Fruit fly (Drosophila melanogaster) whole organism, embryonic: ENCODE measurements around the gene CG10959.
A peak's percentile ranks its signal among the peaks of the same experiment; 100 is the strongest.

Experiments
- Adf1 ChIP-seq: fragments of 200-800 bp; sonication (Bioruptor generic); IDR thresholded peaks from 2 replicates; pipeline ENCODE4 v1.3.6; 2022; ENCODE audit warnings: missing biosample characterization, missing genetic modification characterization
- Bgb ChIP-seq: fragments of 200-800 bp; sonication (Bioruptor generic); IDR thresholded peaks from 2 replicates; pipeline ENCODE4 v1.3.6; 2022; ENCODE audit warnings: missing biosample characterization, missing genetic modification characterization; ENCODE audit not compliant: partially characterized antibody
- CG10654 ChIP-seq: fragments of 200-800 bp; sonication (Bioruptor generic); optimal IDR thresholded peaks from 2 replicates; lab custom pipeline; 2016; ENCODE audit warnings: missing biosample characterization, missing genetic modification characterization
- CG11093 ChIP-seq: fragments of 200-800 bp; sonication (Bioruptor generic); IDR thresholded peaks from 3 replicates; pipeline ENCODE4 v1.3.6; 2022; ENCODE audit warnings: missing biosample characterization, missing genetic modification characterization
- CG11504 ChIP-seq: fragments of 200-800 bp; sonication (Bioruptor generic); optimal IDR thresholded peaks from 3 replicates; lab custom pipeline; 2019; ENCODE audit warnings: missing biosample characterization, mild to moderate bottlenecking, missing genetic modification characterization, moderate library complexity
- CG12236 ChIP-seq: fragments of 200-800 bp; sonication (Bioruptor generic); optimal IDR thresholded peaks from 2 replicates; lab custom pipeline; 2016; ENCODE audit warnings: missing biosample characterization, missing genetic modification characterization
- CG13123 ChIP-seq: fragments of 200-800 bp; sonication (Bioruptor generic); optimal IDR thresholded peaks from 2 replicates; lab custom pipeline; 2016; ENCODE audit warnings: missing biosample characterization, missing genetic modification characterization
- CG13287 ChIP-seq: fragments of 200-800 bp; sonication (Bioruptor generic); IDR thresholded peaks from 2 replicates; pipeline ENCODE4 v1.3.6; 2022; ENCODE audit warnings: missing biosample characterization, missing genetic modification characterization; ENCODE audit not compliant: partially characterized antibody
- CG13624 ChIP-seq: fragments of 200-800 bp; sonication (Bioruptor generic); optimal IDR thresholded peaks from 2 replicates; lab custom pipeline; 2016; ENCODE audit warnings: missing biosample characterization, missing genetic modification characterization
- CG14014 ChIP-seq: fragments of 200-800 bp; sonication (Bioruptor generic); IDR thresholded peaks from 2 replicates; pipeline ENCODE4 v1.3.6; 2022; ENCODE audit warnings: missing biosample characterization, missing genetic modification characterization
- CG15073 ChIP-seq: fragments of 200-800 bp; sonication (Bioruptor generic); optimal IDR thresholded peaks from 2 replicates; lab custom pipeline; 2016; ENCODE audit warnings: missing biosample characterization, missing genetic modification characterization
- CG15514 ChIP-seq: fragments of 200-800 bp; sonication (Bioruptor generic); optimal IDR thresholded peaks from 3 replicates; lab custom pipeline; 2017; ENCODE audit warnings: missing biosample characterization, missing genetic modification characterization, mild to moderate bottlenecking, moderate library complexity, missing genetic modification reagents
- CG17361 ChIP-seq: fragments of 200-800 bp; sonication (Bioruptor generic); IDR thresholded peaks from 3 replicates; pipeline ENCODE4 v1.3.6; 2022; ENCODE audit warnings: missing biosample characterization, missing genetic modification characterization
- CG18599 ChIP-seq: fragments of 200-800 bp; sonication (Bioruptor generic); optimal IDR thresholded peaks from 3 replicates; lab custom pipeline; 2017; ENCODE audit warnings: missing biosample characterization, missing genetic modification characterization, mild to moderate bottlenecking, moderate library complexity, missing genetic modification reagents
- CG2199 ChIP-seq: fragments of 200-800 bp; sonication (Bioruptor generic); IDR thresholded peaks from 3 replicates; pipeline ENCODE4 v1.3.6; 2022; ENCODE audit warnings: missing biosample characterization, missing genetic modification characterization
- CG3163 ChIP-seq: fragments of 200-800 bp; sonication (Bioruptor generic); optimal IDR thresholded peaks from 3 replicates; lab custom pipeline; 2016; ENCODE audit warnings: missing biosample characterization, missing genetic modification characterization
- CG3995 ChIP-seq: fragments of 200-800 bp; sonication (Bioruptor generic); optimal IDR thresholded peaks from 3 replicates; lab custom pipeline; 2016; ENCODE audit warnings: missing biosample characterization, missing genetic modification characterization
- CG4854 ChIP-seq: fragments of 200-800 bp; sonication (Bioruptor generic); optimal IDR thresholded peaks from 2 replicates; lab custom pipeline; 2016; ENCODE audit warnings: missing biosample characterization, missing genetic modification characterization, inconsistent platforms
- CG6654 ChIP-seq: fragments of 200-800 bp; sonication (Bioruptor generic); optimal IDR thresholded peaks from 2 replicates; lab custom pipeline; 2017; ENCODE audit warnings: missing biosample characterization, mild to moderate bottlenecking, missing genetic modification characterization
- CG6791 ChIP-seq: fragments of 200-800 bp; sonication (Bioruptor generic); IDR thresholded peaks from 3 replicates; pipeline ENCODE4 v1.3.6; 2022; ENCODE audit warnings: missing biosample characterization, missing genetic modification characterization; ENCODE audit not compliant: partially characterized antibody
- CG9437 ChIP-seq: fragments of 200-800 bp; sonication (Bioruptor generic); optimal IDR thresholded peaks from 2 replicates; lab custom pipeline; 2018; ENCODE audit warnings: missing biosample characterization, mild to moderate bottlenecking, missing genetic modification characterization
- Deaf1 ChIP-seq: fragments of 200-800 bp; optimal IDR thresholded peaks from 3 replicates; lab custom pipeline; 2019; ENCODE audit warnings: missing biosample characterization, mild to moderate bottlenecking, missing genetic modification characterization, moderate library complexity
- Fer1 ChIP-seq: fragments of 200-800 bp; sonication (Bioruptor generic); optimal IDR thresholded peaks from 2 replicates; lab custom pipeline; 2017; ENCODE audit warnings: missing biosample characterization, mild to moderate bottlenecking, missing genetic modification characterization
- HLH4C ChIP-seq: fragments of 200-800 bp; sonication (Bioruptor generic); IDR thresholded peaks from 3 replicates; pipeline ENCODE4 v1.3.6; 2022; ENCODE audit warnings: missing biosample characterization, missing genetic modification characterization; ENCODE audit not compliant: partially characterized antibody
- Hmr ChIP-seq: fragments of 200-800 bp; sonication (Bioruptor generic); optimal IDR thresholded peaks from 3 replicates; lab custom pipeline; 2017; ENCODE audit warnings: mild to moderate bottlenecking, missing biosample characterization, missing genetic modification reagents, missing genetic modification characterization
- Jarid2 ChIP-seq: fragments of 200-800 bp; sonication (Bioruptor generic); optimal IDR thresholded peaks from 3 replicates; lab custom pipeline; 2017; ENCODE audit warnings: mild to moderate bottlenecking, missing biosample characterization, missing genetic modification reagents, missing genetic modification characterization
- Myb ChIP-seq: fragments of 200-800 bp; sonication (Bioruptor generic); optimal IDR thresholded peaks from 2 replicates; lab custom pipeline; 2016; ENCODE audit warnings: missing biosample characterization, missing genetic modification characterization
- NFAT ChIP-seq: fragments of 200-800 bp; sonication (Bioruptor generic); IDR thresholded peaks from 2 replicates; pipeline ENCODE4 v1.3.6; 2022; ENCODE audit warnings: missing biosample characterization, missing genetic modification characterization
- Side ChIP-seq: fragments of 200-800 bp; sonication (Bioruptor generic); optimal IDR thresholded peaks from 2 replicates; lab custom pipeline; 2016; ENCODE audit warnings: missing biosample characterization, missing genetic modification characterization
- Sin3A ChIP-seq: fragments of >200 bp; optimal IDR thresholded peaks from 2 replicates; lab custom pipeline; 2018
- Six4 ChIP-seq: fragments of 200-800 bp; sonication (Bioruptor generic); optimal IDR thresholded peaks from 2 replicates; lab custom pipeline; 2016; ENCODE audit warnings: missing biosample characterization, missing genetic modification characterization
- Sry-β ChIP-seq: fragments of 200-800 bp; sonication (Bioruptor generic); optimal IDR thresholded peaks from 2 replicates; lab custom pipeline; 2018; ENCODE audit warnings: missing biosample characterization, mild to moderate bottlenecking, missing genetic modification characterization, moderate library complexity
- Trl ChIP-seq, 3 experiments: fragments of >200 bp in 2 of 3; fragments of 200-800 bp in 1 of 3; sonication (Bioruptor generic) in 1 of 3; optimal IDR thresholded peaks; 2 replicates in 1 of 3; 3 replicates in 2 of 3; lab custom pipeline; 2016 to 2017; ENCODE audit warnings: missing biosample characterization in 1 of 3, missing genetic modification characterization in 1 of 3
- amos ChIP-seq: fragments of 200-800 bp; sonication (Bioruptor generic); IDR thresholded peaks from 2 replicates; pipeline ENCODE4 v1.3.6; 2022; ENCODE audit warnings: missing biosample characterization, missing genetic modification characterization; ENCODE audit not compliant: partially characterized antibody
- ap ChIP-seq: fragments of 200-800 bp; sonication (Bioruptor generic); IDR thresholded peaks from 2 replicates; pipeline ENCODE4 v1.3.6; 2022; ENCODE audit warnings: missing biosample characterization, missing genetic modification characterization
- ase ChIP-seq: fragments of 200-800 bp; sonication (Bioruptor generic); IDR thresholded peaks from 3 replicates; pipeline ENCODE4 v1.3.6; 2022; ENCODE audit warnings: missing biosample characterization, missing genetic modification characterization
- cad ChIP-seq: fragments of >200 bp; optimal IDR thresholded peaks from 2 replicates; lab custom pipeline; 2017; ENCODE audit warnings: missing biosample characterization, missing genetic modification characterization
- chinmo ChIP-seq: fragments of 200-800 bp; sonication (Bioruptor generic); IDR thresholded peaks from 4 replicates; pipeline ENCODE4 v1.3.6; 2022; ENCODE audit warnings: missing biosample characterization, missing genetic modification characterization; ENCODE audit not compliant: partially characterized antibody
- en ChIP-seq: fragments of 200-800 bp; sonication (Bioruptor generic); optimal IDR thresholded peaks from 2 replicates; lab custom pipeline; 2016; ENCODE audit warnings: missing biosample characterization, missing genetic modification characterization
- eyg ChIP-seq: fragments of 200-800 bp; sonication (Bioruptor generic); optimal IDR thresholded peaks from 3 replicates; lab custom pipeline; 2016; ENCODE audit warnings: missing biosample characterization, missing genetic modification characterization
- lola ChIP-seq, 3 experiments: fragments of >200 bp in 2 of 3; fragments of 200-800 bp in 1 of 3; sonication (Bioruptor generic) in 1 of 3; optimal IDR thresholded peaks; 2 replicates each; lab custom pipeline; 2017 to 2019; ENCODE audit warnings: missing biosample characterization in 3 of 3, missing genetic modification characterization in 3 of 3, mild to moderate bottlenecking in 1 of 3, moderate library complexity in 1 of 3
- lov ChIP-seq, 2 experiments: fragments of 200-800 bp in 1 of 2; fragments of >200 bp in 1 of 2; sonication (Bioruptor generic) in 1 of 2; IDR thresholded peaks in 1 of 2; optimal IDR thresholded peaks in 1 of 2; 2 replicates in 1 of 2; 3 replicates in 1 of 2; pipeline versions ENCODE4 v1.3.6 to Lab custom; 2017 to 2022; ENCODE audit warnings: missing biosample characterization in 1 of 2, missing genetic modification characterization in 1 of 2
- nerfin-2 ChIP-seq: fragments of 200-800 bp; sonication (Bioruptor generic); IDR thresholded peaks from 2 replicates; pipeline ENCODE4 v1.3.6; 2022; ENCODE audit warnings: missing biosample characterization, missing genetic modification characterization; ENCODE audit not compliant: partially characterized antibody
- onecut ChIP-seq: fragments of 200-800 bp; sonication (Bioruptor generic); IDR thresholded peaks from 2 replicates; pipeline ENCODE4 v1.3.6; 2022; ENCODE audit warnings: missing biosample characterization, missing genetic modification characterization
- otp ChIP-seq: fragments of 200-800 bp; sonication (Bioruptor generic); IDR thresholded peaks from 3 replicates; pipeline ENCODE4, ENCODE4 v1.3.6; 2022; ENCODE audit warnings: missing biosample characterization, missing genetic modification characterization
- phol ChIP-seq: fragments of 200-800 bp; sonication (Bioruptor generic); optimal IDR thresholded peaks from 3 replicates; lab custom pipeline; 2018; ENCODE audit warnings: missing biosample characterization, mild to moderate bottlenecking, missing genetic modification characterization, moderate library complexity
- run ChIP-seq: fragments of 200-800 bp; sonication (Bioruptor generic); optimal IDR thresholded peaks from 3 replicates; lab custom pipeline; 2018; ENCODE audit warnings: missing biosample characterization, mild to moderate bottlenecking, missing genetic modification characterization
- shn ChIP-seq: fragments of 200-800 bp; sonication (Bioruptor generic); optimal IDR thresholded peaks from 3 replicates; lab custom pipeline; 2016; ENCODE audit warnings: missing biosample characterization, missing genetic modification characterization

CG10959 gene

dm6 chrX:8193017-8193556, 44.5 kb downstream of the CG10959 start (continued):
- TF ChIP-seq otp (GFP tag; lab: Robert Waterston, UW): no peak
- TF ChIP-seq CG11093 (GFP tag; lab: Robert Waterston, UW): 0 out of 3 replicates have a peak, but pooled peaks have one; percentile 29
- no peak for TF ChIP-seq shn (GFP tag; lab: Kevin White, UChicago)
- no peak for TF ChIP-seq CG4854 (GFP tag; lab: Kevin White, UChicago)
- no peak for TF ChIP-seq phol (tag; lab: Kevin White, UChicago)
- no peak for TF ChIP-seq Hmr (GFP tag; lab: Kevin White, UChicago)
- peak; percentile 97 for TF ChIP-seq chinmo (GFP tag; lab: Robert Waterston, UW)
- TF ChIP-seq ap (GFP tag; lab: Robert Waterston, UW): no peak
- TF ChIP-seq CG13287 (GFP tag; lab: Robert Waterston, UW): peak; percentile 34; the same call in 1 of the 2 replicates
- TF ChIP-seq lola (GFP tag; optimal IDR thresholded peaks at IDR 0.05; lab: Kevin White, UChicago): no peak
- peak; percentile 52 for TF ChIP-seq CG15514 (GFP tag; lab: Kevin White, UChicago)
- peak; percentile 33; the same call in 1 of the 2 replicates for TF ChIP-seq NFAT (GFP tag; lab: Robert Waterston, UW)
- TF ChIP-seq CG6791: peak; percentile 41; the same call in 1 of the 3 replicates
- TF ChIP-seq CG14014: 0 out of 2 replicates have a peak, but pooled peaks have one; percentile 28
- TF ChIP-seq amos (GFP tag; lab: Robert Waterston, UW): peak; percentile 39; the same call in 1 of the 2 replicates
- no peak for TF ChIP-seq CG12236
- TF ChIP-seq en (GFP tag; lab: Kevin White, UChicago): no peak
- peak; percentile 51 for TF ChIP-seq CG13624 (GFP tag; lab: Kevin White, UChicago)
- peak; percentile 50 for TF ChIP-seq HLH4C (GFP tag; lab: Robert Waterston, UW)
- TF ChIP-seq run (tag; lab: Kevin White, UChicago): no peak
- no peak for TF ChIP-seq Side
- peak; percentile 54 for TF ChIP-seq Deaf1 (tag; lab: Kevin White, UChicago)
- 0 out of 2 replicates have a peak, but pooled peaks have one; percentile 13 for TF ChIP-seq nerfin-2
- peak; percentile 43 for TF ChIP-seq CG18599
- peak; percentile 88 for TF ChIP-seq Adf1 (GFP tag; lab: Robert Waterston, UW)
- no peak for TF ChIP-seq CG9437 (GFP tag; lab: Kevin White, UChicago)
- peak; percentile 8 for TF ChIP-seq eyg (GFP tag; lab: Kevin White, UChicago)
- no peak for TF ChIP-seq CG17361 (GFP tag; lab: Robert Waterston, UW)
- no peak for TF ChIP-seq CG3995
- TF ChIP-seq CG3163 (GFP tag; lab: Kevin White, UChicago): peak; percentile 90
- TF ChIP-seq ase: 0 out of 3 replicates have a peak, but pooled peaks have one; percentile 19
- TF ChIP-seq onecut (GFP tag; lab: Robert Waterston, UW): peak; percentile 48; the same call in 1 of the 2 replicates
- TF ChIP-seq Six4 (GFP tag; lab: Kevin White, UChicago): no peak
- TF ChIP-seq Bgb (GFP tag; lab: Robert Waterston, UW): peak; percentile 62; the same call in 1 of the 2 replicates
- TF ChIP-seq lov (optimal IDR thresholded peaks at IDR 0.05; lab: Kevin White, UChicago): no peak
- no peak for TF ChIP-seq lov (GFP tag; IDR thresholded peaks at IDR 0.05; lab: Robert Waterston, UW)
- TF ChIP-seq CG6654 (GFP tag; lab: Kevin White, UChicago): peak; percentile 94
- TF ChIP-seq Sin3A (lab: Kevin White, UChicago): no peak
- TF ChIP-seq Myb (GFP tag; lab: Kevin White, UChicago): peak; percentile 41
- peak; percentile 95 for TF ChIP-seq Jarid2 (GFP tag; lab: Kevin White, UChicago)
- 0 out of 3 replicates have a peak, but pooled peaks have one; percentile 53 for TF ChIP-seq CG2199 (GFP tag; lab: Robert Waterston, UW)
- TF ChIP-seq CG15073: no peak
- peak; percentile 28 to 58 for TF ChIP-seq Trl (optimal IDR thresholded peaks at IDR 0.05; lab: Kevin White, UChicago)
- TF ChIP-seq Trl (GFP tag; optimal IDR thresholded peaks at IDR 0.05; lab: Kevin White, UChicago): no peak
- peak; percentile 11 for TF ChIP-seq CG11504 (tag; lab: Kevin White, UChicago)
- peak; percentile 19 for TF ChIP-seq Fer1 (GFP tag; lab: Kevin White, UChicago)
- TF ChIP-seq CG13123: no peak
- peak; percentile 62 for TF ChIP-seq cad
- no peak for TF ChIP-seq CG10654 (GFP tag; lab: Kevin White, UChicago)
- peak; percentile 91 for TF ChIP-seq Sry-β (GFP tag; lab: Kevin White, UChicago)
